Fruit fly (Drosophila melanogaster) whole organism, embryonic: ENCODE results near the gene CG42395.

ENCODE experiments used
- Antp ChIP-seq: fragments of 200-800 bp; sonication (Bioruptor generic); optimal IDR thresholded peaks from 3 replicates; lab custom pipeline; 2016; ENCODE audit warnings: missing biosample characterization, missing genetic modification characterization
- Blimp-1 ChIP-seq: fragments of 200-800 bp; sonication (Bioruptor generic); optimal IDR thresholded peaks from 3 replicates; lab custom pipeline; 2018; ENCODE audit warnings: missing biosample characterization, missing genetic modification characterization, mild to moderate bottlenecking, moderate library complexity, missing genetic modification reagents
- CG10321 ChIP-seq: fragments of 200-800 bp; sonication (Bioruptor generic); IDR thresholded peaks from 2 replicates; pipeline ENCODE4 v1.3.6; 2022; ENCODE audit warnings: missing biosample characterization, missing genetic modification characterization
- CG10366 ChIP-seq: fragments of 200-800 bp; sonication (Bioruptor generic); IDR thresholded peaks from 2 replicates; pipeline ENCODE4 v1.3.6; 2022; ENCODE audit warnings: missing biosample characterization, missing genetic modification characterization
- CG10565 ChIP-seq: fragments of 200-800 bp; sonication (Bioruptor generic); optimal IDR thresholded peaks from 3 replicates; lab custom pipeline; 2016; ENCODE audit warnings: missing biosample characterization, mild to moderate bottlenecking, missing genetic modification characterization
- CG10654 ChIP-seq: fragments of 200-800 bp; sonication (Bioruptor generic); optimal IDR thresholded peaks from 2 replicates; lab custom pipeline; 2016; ENCODE audit warnings: missing biosample characterization, missing genetic modification characterization
- CG11696 ChIP-seq: fragments of 200-800 bp; sonication (Bioruptor generic); IDR thresholded peaks from 2 replicates; pipeline ENCODE4 v1.3.6; 2022; ENCODE audit warnings: missing biosample characterization, missing genetic modification characterization
- CG12236 ChIP-seq: fragments of 200-800 bp; sonication (Bioruptor generic); optimal IDR thresholded peaks from 2 replicates; lab custom pipeline; 2016; ENCODE audit warnings: missing biosample characterization, missing genetic modification characterization
- CG17328 ChIP-seq: fragments of 200-800 bp; sonication (Bioruptor generic); IDR thresholded peaks from 2 replicates; pipeline ENCODE4 v1.3.6; 2022; ENCODE audit warnings: missing biosample characterization, missing genetic modification characterization
- CG17385 ChIP-seq: fragments of 200-800 bp; sonication (Bioruptor generic); optimal IDR thresholded peaks from 3 replicates; lab custom pipeline; 2018; ENCODE audit warnings: missing biosample characterization, mild to moderate bottlenecking, missing genetic modification characterization
- CG2120 ChIP-seq: fragments of 200-800 bp; sonication (Bioruptor generic); optimal IDR thresholded peaks from 3 replicates; lab custom pipeline; 2016; ENCODE audit warnings: missing biosample characterization, missing genetic modification characterization
- CG31224 ChIP-seq: fragments of 200-800 bp; sonication (Bioruptor generic); IDR thresholded peaks from 2 replicates; pipeline ENCODE4 v1.3.6; 2022; ENCODE audit warnings: missing biosample characterization, missing genetic modification characterization
- CG31388 ChIP-seq: fragments of 200-800 bp; sonication (Bioruptor generic); optimal IDR thresholded peaks from 2 replicates; lab custom pipeline; 2016; ENCODE audit warnings: missing biosample characterization, missing genetic modification characterization
- CG31441 ChIP-seq: fragments of 200-800 bp; sonication (Bioruptor generic); IDR thresholded peaks from 2 replicates; pipeline ENCODE4 v1.3.6; 2022; ENCODE audit warnings: missing biosample characterization, missing genetic modification characterization
- CG42726 ChIP-seq: fragments of 200-800 bp; sonication (Bioruptor generic); IDR thresholded peaks from 2 replicates; pipeline ENCODE4 v1.3.6; 2022; ENCODE audit warnings: missing biosample characterization, missing genetic modification characterization; ENCODE audit not compliant: partially characterized antibody
- CG5245 ChIP-seq: fragments of 200-800 bp; sonication (Bioruptor generic); optimal IDR thresholded peaks from 3 replicates; lab custom pipeline; 2016; ENCODE audit warnings: missing biosample characterization, missing genetic modification characterization
- CG8290 ChIP-seq, 3 experiments: fragments of 200-800 bp; sonication (Bioruptor generic); optimal IDR thresholded peaks; 2 replicates each; lab custom pipeline; 2016 to 2019; ENCODE audit warnings: missing biosample characterization in 3 of 3, missing genetic modification characterization in 3 of 3, mild to moderate bottlenecking in 2 of 3, moderate library complexity in 1 of 3
- CG8478 ChIP-seq: fragments of >200 bp; optimal IDR thresholded peaks from 2 replicates; lab custom pipeline; 2018
- CG8765 ChIP-seq: fragments of 200-800 bp; sonication (Bioruptor generic); IDR thresholded peaks from 2 replicates; pipeline ENCODE4 v1.3.6; 2022; ENCODE audit warnings: missing biosample characterization, missing genetic modification characterization
- CG9932 ChIP-seq: fragments of 200-800 bp; sonication (Bioruptor generic); IDR thresholded peaks from 2 replicates; pipeline ENCODE4 v1.3.6; 2022; ENCODE audit warnings: missing biosample characterization, missing genetic modification characterization
- CoRest ChIP-seq: fragments of 200-800 bp; sonication (Bioruptor generic); optimal IDR thresholded peaks from 3 replicates; lab custom pipeline; 2018; ENCODE audit warnings: missing biosample characterization, mild to moderate bottlenecking, missing genetic modification characterization, moderate library complexity
- D19A ChIP-seq: fragments of 200-800 bp; optimal IDR thresholded peaks from 3 replicates; lab custom pipeline; 2019; ENCODE audit warnings: missing biosample characterization, mild to moderate bottlenecking, missing genetic modification characterization, moderate library complexity
- Dll ChIP-seq: fragments of 200-800 bp; sonication (Bioruptor generic); IDR thresholded peaks from 4 replicates; pipeline ENCODE4 v1.3.6; 2022; ENCODE audit warnings: missing biosample characterization, missing genetic modification characterization; ENCODE audit not compliant: partially characterized antibody
- Doc3 ChIP-seq: fragments of 200-800 bp; sonication (Bioruptor generic); IDR thresholded peaks from 3 replicates; pipeline ENCODE4 v1.3.6; 2022; ENCODE audit warnings: missing biosample characterization, missing genetic modification characterization; ENCODE audit not compliant: partially characterized antibody
- E2f1 ChIP-seq: fragments of 200-800 bp; sonication (Bioruptor generic); IDR thresholded peaks from 2 replicates; pipeline ENCODE4 v1.3.6; 2022; ENCODE audit warnings: missing biosample characterization, missing genetic modification characterization
- E2f2 ChIP-seq: fragments of 200-800 bp; sonication (Bioruptor generic); IDR thresholded peaks from 2 replicates; pipeline ENCODE4 v1.3.6; 2022; ENCODE audit warnings: missing biosample characterization, missing genetic modification characterization
- HLH3B ChIP-seq: fragments of 200-800 bp; sonication (Bioruptor generic); IDR thresholded peaks from 2 replicates; pipeline ENCODE4 v1.3.6; 2022; ENCODE audit warnings: missing biosample characterization, missing genetic modification characterization
- HLH4C ChIP-seq: fragments of 200-800 bp; sonication (Bioruptor generic); IDR thresholded peaks from 3 replicates; pipeline ENCODE4 v1.3.6; 2022; ENCODE audit warnings: missing biosample characterization, missing genetic modification characterization; ENCODE audit not compliant: partially characterized antibody
- Jarid2 ChIP-seq: fragments of 200-800 bp; sonication (Bioruptor generic); optimal IDR thresholded peaks from 3 replicates; lab custom pipeline; 2017; ENCODE audit warnings: mild to moderate bottlenecking, missing biosample characterization, missing genetic modification reagents, missing genetic modification characterization
- Kr ChIP-seq: fragments of 200-800 bp; sonication (Bioruptor generic); optimal IDR thresholded peaks from 2 replicates; lab custom pipeline; 2017; ENCODE audit warnings: missing biosample characterization, mild to moderate bottlenecking, missing genetic modification characterization
- NfI ChIP-seq: fragments of 200-800 bp; sonication (Bioruptor generic); optimal IDR thresholded peaks from 3 replicates; lab custom pipeline; 2018; ENCODE audit warnings: missing biosample characterization, mild to moderate bottlenecking, missing genetic modification characterization, moderate library complexity
- Oli ChIP-seq: fragments of 200-800 bp; sonication (Bioruptor generic); optimal IDR thresholded peaks from 2 replicates; lab custom pipeline; 2018; ENCODE audit warnings: missing biosample characterization, mild to moderate bottlenecking, missing genetic modification characterization, moderate library complexity
- Ptx1 ChIP-seq: fragments of 200-800 bp; sonication (Bioruptor generic); IDR thresholded peaks from 2 replicates; pipeline ENCODE4 v1.3.6; 2022; ENCODE audit warnings: missing biosample characterization, missing genetic modification characterization
- Rfx ChIP-seq: fragments of 200-800 bp; sonication (Bioruptor generic); IDR thresholded peaks from 2 replicates; pipeline ENCODE4 v1.3.6; 2022; ENCODE audit warnings: missing biosample characterization, missing genetic modification characterization
- Six4 ChIP-seq: fragments of 200-800 bp; sonication (Bioruptor generic); optimal IDR thresholded peaks from 2 replicates; lab custom pipeline; 2016; ENCODE audit warnings: missing biosample characterization, missing genetic modification characterization
- Vsx1 ChIP-seq: fragments of 200-800 bp; sonication (Bioruptor generic); optimal IDR thresholded peaks from 2 replicates; lab custom pipeline; 2017; ENCODE audit warnings: missing biosample characterization, mild to moderate bottlenecking, missing genetic modification characterization, missing genetic modification reagents
- Xbp1 ChIP-seq: fragments of 200-800 bp; sonication (Bioruptor generic); optimal IDR thresholded peaks from 3 replicates; lab custom pipeline; 2016; ENCODE audit warnings: missing biosample characterization, mild to moderate bottlenecking, missing genetic modification characterization
- ab ChIP-seq: fragments of 200-800 bp; sonication (Bioruptor generic); optimal IDR thresholded peaks from 2 replicates; lab custom pipeline; 2016; ENCODE audit warnings: missing biosample characterization, missing genetic modification characterization
- bbx ChIP-seq: fragments of 200-800 bp; sonication (Bioruptor generic); IDR thresholded peaks from 2 replicates; pipeline ENCODE4 v1.3.6; 2022; ENCODE audit warnings: missing biosample characterization, missing genetic modification characterization; ENCODE audit not compliant: partially characterized antibody
- caup ChIP-seq: fragments of 200-800 bp; sonication (Bioruptor generic); optimal IDR thresholded peaks from 3 replicates; lab custom pipeline; 2017; ENCODE audit warnings: missing biosample characterization, mild to moderate bottlenecking, missing genetic modification characterization, moderate library complexity; ENCODE audit not compliant: severe bottlenecking
- hb ChIP-seq: fragments of 200-800 bp; sonication (Bioruptor generic); IDR thresholded peaks from 3 replicates; pipeline ENCODE4 v1.3.6; 2022; ENCODE audit warnings: missing biosample characterization, missing genetic modification characterization; ENCODE audit not compliant: partially characterized antibody
- lab ChIP-seq: fragments of 200-800 bp; sonication (Bioruptor generic); optimal IDR thresholded peaks from 3 replicates; lab custom pipeline; 2017; ENCODE audit warnings: missing biosample characterization, missing genetic modification characterization, mild to moderate bottlenecking, moderate library complexity, missing genetic modification reagents
- lmd ChIP-seq: fragments of 200-800 bp; sonication (Bioruptor generic); IDR thresholded peaks from 2 replicates; pipeline ENCODE4 v1.3.6; 2022; ENCODE audit warnings: missing biosample characterization, missing genetic modification characterization
- oc ChIP-seq: fragments of 200-800 bp; sonication (Bioruptor generic); optimal IDR thresholded peaks from 2 replicates; lab custom pipeline; 2018; ENCODE audit warnings: missing biosample characterization, mild to moderate bottlenecking, missing genetic modification characterization, moderate library complexity
- pb ChIP-seq: fragments of 200-800 bp; sonication (Bioruptor generic); optimal IDR thresholded peaks from 3 replicates; lab custom pipeline; 2016; ENCODE audit warnings: missing biosample characterization, missing genetic modification characterization
- peb ChIP-seq: fragments of 200-800 bp; sonication (Bioruptor generic); IDR thresholded peaks from 2 replicates; pipeline ENCODE4 v1.3.6; 2022; ENCODE audit warnings: missing biosample characterization, missing genetic modification characterization
- pros ChIP-seq: fragments of 200-800 bp; sonication (Bioruptor generic); optimal IDR thresholded peaks from 3 replicates; lab custom pipeline; 2019; ENCODE audit warnings: missing biosample characterization, mild to moderate bottlenecking, missing genetic modification characterization, moderate library complexity
- salm ChIP-seq: fragments of 200-800 bp; sonication (Bioruptor generic); optimal IDR thresholded peaks from 2 replicates; lab custom pipeline; 2018; ENCODE audit warnings: missing biosample characterization, mild to moderate bottlenecking, missing genetic modification characterization
- tup ChIP-seq: fragments of 200-800 bp; sonication (Bioruptor generic); optimal IDR thresholded peaks from 2 replicates; lab custom pipeline; 2016; ENCODE audit warnings: missing biosample characterization, mild to moderate bottlenecking, missing genetic modification characterization, moderate library complexity
- usp ChIP-seq: fragments of >200 bp; optimal IDR thresholded peaks from 2 replicates; lab custom pipeline; 2017; ENCODE audit warnings: missing biosample characterization, missing genetic modification characterization
- vvl ChIP-seq: fragments of 200-800 bp; sonication (Bioruptor generic); IDR thresholded peaks from 2 replicates; pipeline ENCODE4 v1.3.6; 2022; ENCODE audit warnings: missing biosample characterization, missing genetic modification characterization

Gene CG42395

dm6 chrX:9587881-9588280 is 11.8 kb upstream of the CG42395 start:
- TF ChIP-seq CG10565 (GFP tag; lab: Kevin White, UChicago), result no peak
- TF ChIP-seq Antp (GFP tag; lab: Kevin White, UChicago), result peak; percentile 7
- peak; percentile 37 for TF ChIP-seq CG17385
- peak; percentile 57 for TF ChIP-seq CG2120 (GFP tag; lab: Kevin White, UChicago)
- TF ChIP-seq hb (GFP tag; lab: Robert Waterston, UW), result no peak
- TF ChIP-seq CG8478 (lab: Kevin White, UChicago), result no peak
- TF ChIP-seq E2f1 (GFP tag; lab: Robert Waterston, UW), result peak; percentile 46; the same call in 1 of the 2 replicates
- TF ChIP-seq Vsx1 (GFP tag; lab: Kevin White, UChicago), result peak; percentile 7
- TF ChIP-seq HLH4C, result no peak
- no peak for TF ChIP-seq Blimp-1 (GFP tag; lab: Kevin White, UChicago)
- TF ChIP-seq CG8765 (GFP tag; lab: Robert Waterston, UW), result no peak
- TF ChIP-seq D19A (tag; lab: Kevin White, UChicago), result peak; percentile 35
- TF ChIP-seq vvl (GFP tag; lab: Robert Waterston, UW), result peak; percentile 64
- no peak for TF ChIP-seq lab (GFP tag; lab: Kevin White, UChicago)
- no peak for TF ChIP-seq usp
- no peak for TF ChIP-seq bbx
- no peak for TF ChIP-seq CG11696
- TF ChIP-seq Oli, result peak; percentile 16
- TF ChIP-seq caup (GFP tag; lab: Kevin White, UChicago), result no peak
- TF ChIP-seq Rfx (GFP tag; lab: Robert Waterston, UW), result peak; percentile 75
- no peak for TF ChIP-seq salm
- peak; percentile 62 for TF ChIP-seq CG9932 (GFP tag; lab: Robert Waterston, UW)
- TF ChIP-seq CG17328 (GFP tag; lab: Robert Waterston, UW), result no peak
- no peak for TF ChIP-seq CG10654 (GFP tag; lab: Kevin White, UChicago)
- TF ChIP-seq CG31441 (GFP tag; lab: Robert Waterston, UW), result no peak
- no peak for TF ChIP-seq Dll (GFP tag; lab: Robert Waterston, UW)
- peak; percentile 22 for TF ChIP-seq NfI (GFP tag; lab: Kevin White, UChicago)
- TF ChIP-seq CG8290 (GFP tag; optimal IDR thresholded peaks at IDR 0.05; lab: Kevin White, UChicago), result no peak
- peak in 1 of 2 experiments; percentile 7 for TF ChIP-seq CG8290 (tag; optimal IDR thresholded peaks at IDR 0.05; lab: Kevin White, UChicago)
- TF ChIP-seq HLH3B (GFP tag; lab: Robert Waterston, UW), result no peak
- no peak for TF ChIP-seq CG31388 (GFP tag; lab: Kevin White, UChicago)
- no peak for TF ChIP-seq oc
- TF ChIP-seq CG12236 (GFP tag; lab: Kevin White, UChicago), result no peak
- no peak for TF ChIP-seq Doc3 (GFP tag; lab: Robert Waterston, UW)
- peak; percentile 13 for TF ChIP-seq Xbp1 (GFP tag; lab: Kevin White, UChicago)
- no peak for TF ChIP-seq pros (GFP tag; lab: Kevin White, UChicago)
- no peak for TF ChIP-seq Six4 (GFP tag; lab: Kevin White, UChicago)
- TF ChIP-seq pb, result peak; percentile 13
- no peak for TF ChIP-seq tup (GFP tag; lab: Kevin White, UChicago)
- TF ChIP-seq E2f2 (GFP tag; lab: Robert Waterston, UW), result no peak
- no peak for TF ChIP-seq peb (GFP tag; lab: Robert Waterston, UW)
- 0 out of 2 replicates have a peak, but pooled peaks have one; percentile 24 for TF ChIP-seq Ptx1 (GFP tag; lab: Robert Waterston, UW)
- no peak for TF ChIP-seq CG42726 (GFP tag; lab: Robert Waterston, UW)
- no peak for TF ChIP-seq CG10321 (GFP tag; lab: Robert Waterston, UW)
- no peak for TF ChIP-seq CG31224 (GFP tag; lab: Robert Waterston, UW)
- no peak for TF ChIP-seq Kr (GFP tag; lab: Kevin White, UChicago)
- no peak for TF ChIP-seq Jarid2
- TF ChIP-seq CoRest (tag; lab: Kevin White, UChicago), result peak; percentile 10
- no peak for TF ChIP-seq CG10366 (GFP tag; lab: Robert Waterston, UW)
- TF ChIP-seq lmd, result peak; percentile 52; the same call in 1 of the 2 replicates
- no peak for TF ChIP-seq ab (GFP tag; lab: Kevin White, UChicago)
- TF ChIP-seq CG5245 (GFP tag; lab: Kevin White, UChicago), result no peak
